Fruit fly (Drosophila melanogaster) whole organism, adult: ENCODE measurements around the gene scrt.

ENCODE experiments used
- CG11617 ChIP-seq: fragments of 200-800 bp; sonication (Bioruptor generic); optimal IDR thresholded peaks from 2 replicates; lab custom pipeline; 2017; ENCODE audit warnings: mild to moderate bottlenecking, missing biosample characterization, missing genetic modification reagents, missing genetic modification characterization
- CG12768 ChIP-seq: fragments of 200-800 bp; sonication (Bioruptor generic); optimal IDR thresholded peaks from 2 replicates; lab custom pipeline; 2017; ENCODE audit warnings: missing biosample characterization, missing genetic modification characterization, mild to moderate bottlenecking, moderate library complexity, missing genetic modification reagents
- CG14711 ChIP-seq: fragments of 200-800 bp; sonication (Bioruptor generic); optimal IDR thresholded peaks from 2 replicates; lab custom pipeline; 2018; ENCODE audit warnings: missing biosample characterization, mild to moderate bottlenecking, missing genetic modification characterization, moderate library complexity
- CG1620 ChIP-seq: fragments of 200-800 bp; sonication (Bioruptor generic); optimal IDR thresholded peaks from 2 replicates; lab custom pipeline; 2016; ENCODE audit warnings: missing biosample characterization, missing genetic modification characterization
- CG33017 ChIP-seq: fragments of 200-800 bp; sonication (Bioruptor generic); optimal IDR thresholded peaks from 2 replicates; lab custom pipeline; 2018; ENCODE audit warnings: missing biosample characterization, mild to moderate bottlenecking, missing genetic modification characterization, moderate library complexity
- CG5204 ChIP-seq: fragments of 200-800 bp; sonication (Bioruptor generic); optimal IDR thresholded peaks from 2 replicates; lab custom pipeline; 2016; ENCODE audit warnings: missing biosample characterization, missing genetic modification characterization
- CG7045 ChIP-seq: fragments of 200-800 bp; sonication (Bioruptor generic); optimal IDR thresholded peaks from 2 replicates; lab custom pipeline; 2017; ENCODE audit warnings: missing biosample characterization, mild to moderate bottlenecking, missing genetic modification characterization
- CG7101 ChIP-seq: fragments of 200-800 bp; sonication (Bioruptor generic); optimal IDR thresholded peaks from 2 replicates; lab custom pipeline; 2018; ENCODE audit warnings: missing biosample characterization, mild to moderate bottlenecking, missing genetic modification characterization, moderate library complexity
- Clk ChIP-seq: fragments of 200-800 bp; sonication (Bioruptor generic); optimal IDR thresholded peaks from 2 replicates; lab custom pipeline; 2017; ENCODE audit warnings: missing biosample characterization, missing genetic modification characterization
- Crg-1 ChIP-seq: fragments of 200-800 bp; sonication (Bioruptor generic); optimal IDR thresholded peaks from 2 replicates; lab custom pipeline; 2016; ENCODE audit warnings: missing biosample characterization, missing genetic modification characterization
- Hr96 ChIP-seq: fragments of 200-800 bp; sonication (Bioruptor generic); optimal IDR thresholded peaks from 2 replicates; lab custom pipeline; 2016; ENCODE audit warnings: missing biosample characterization, missing genetic modification characterization
- Mnt ChIP-seq: fragments of 200-800 bp; sonication (Bioruptor generic); optimal IDR thresholded peaks from 2 replicates; lab custom pipeline; 2016; ENCODE audit warnings: missing biosample characterization, mild to moderate bottlenecking, missing genetic modification characterization
- bab1 ChIP-seq: fragments of 200-800 bp; sonication (Bioruptor generic); optimal IDR thresholded peaks from 3 replicates; lab custom pipeline; 2019; ENCODE audit warnings: missing biosample characterization, mild to moderate bottlenecking, missing genetic modification characterization, moderate library complexity
- cic ChIP-seq: fragments of 200-800 bp; sonication (Bioruptor generic); optimal IDR thresholded peaks from 2 replicates; lab custom pipeline; 2017; ENCODE audit warnings: missing biosample characterization, mild to moderate bottlenecking, missing genetic modification characterization, moderate library complexity
- cnc ChIP-seq, 2 experiments: fragments of >200 bp; optimal IDR thresholded peaks; 2 replicates each; lab custom pipeline; 2017
- kay ChIP-seq: fragments of 200-800 bp; sonication (Bioruptor generic); peaks from one replicate; lab custom pipeline; 2016; ENCODE audit warnings: missing biosample characterization, missing genetic modification characterization, borderline replicate concordance
- ovo ChIP-seq: fragments of 200-800 bp; sonication (Bioruptor generic); optimal IDR thresholded peaks from 2 replicates; lab custom pipeline; 2016; ENCODE audit warnings: missing biosample characterization, missing genetic modification characterization
- pad ChIP-seq: fragments of 200-800 bp; sonication (Bioruptor generic); optimal IDR thresholded peaks from 3 replicates; lab custom pipeline; 2017; ENCODE audit warnings: missing biosample characterization, missing genetic modification characterization, mild to moderate bottlenecking, moderate library complexity, missing genetic modification reagents
- tj ChIP-seq: fragments of 200-800 bp; sonication (Bioruptor generic); optimal IDR thresholded peaks from 3 replicates; lab custom pipeline; 2017; ENCODE audit warnings: missing biosample characterization, mild to moderate bottlenecking, missing genetic modification characterization, moderate library complexity
- toe ChIP-seq: fragments of 200-800 bp; sonication (Bioruptor generic); optimal IDR thresholded peaks from 2 replicates; lab custom pipeline; 2016; ENCODE audit warnings: missing biosample characterization, missing genetic modification characterization

The scrt gene

dm6 chr3L:3942241-3943028 is 41.3 kb upstream of the scrt start, which contains the start of the genes CG10863 and CG14982:
TSS of gene CG10863 (minus strand) at chr3L:3942465.
TSS of gene CG14982 (plus strand) at chr3L:3942710.
- TF ChIP-seq bab1 (GFP tag; lab: Kevin White, UChicago) (peak; percentile 28), kay (GFP tag; lab: Kevin White, UChicago) (no peak), CG12768 (GFP tag; lab: Kevin White, UChicago) (peak; percentile 54), ovo (no peak), Clk (GFP tag; lab: Kevin White, UChicago) (no peak), CG33017 (tag; lab: Kevin White, UChicago) (peak; percentile 55), CG5204 (GFP tag; lab: Kevin White, UChicago) (no peak), pad (GFP tag; lab: Kevin White, UChicago) (peak; percentile 10), toe (no peak), cic (GFP tag; lab: Kevin White, UChicago) (peak; percentile 87), CG11617 (GFP tag; lab: Kevin White, UChicago) (peak; percentile 15), CG14711 (peak; percentile 34), Hr96 (peak; percentile 49), CG7101 (tag; lab: Kevin White, UChicago) (peak; percentile 50), CG1620 (GFP tag; lab: Kevin White, UChicago) (peak; percentile 25), Crg-1 (peak; percentile 7), cnc (optimal IDR thresholded peaks at IDR 0.05; lab: Kevin White, UChicago) (no peak), tj (GFP tag; lab: Kevin White, UChicago) (no peak), Mnt (GFP tag; lab: Kevin White, UChicago) (peak; percentile 87), CG7045 (GFP tag; lab: Kevin White, UChicago) (no peak)

DNA sequence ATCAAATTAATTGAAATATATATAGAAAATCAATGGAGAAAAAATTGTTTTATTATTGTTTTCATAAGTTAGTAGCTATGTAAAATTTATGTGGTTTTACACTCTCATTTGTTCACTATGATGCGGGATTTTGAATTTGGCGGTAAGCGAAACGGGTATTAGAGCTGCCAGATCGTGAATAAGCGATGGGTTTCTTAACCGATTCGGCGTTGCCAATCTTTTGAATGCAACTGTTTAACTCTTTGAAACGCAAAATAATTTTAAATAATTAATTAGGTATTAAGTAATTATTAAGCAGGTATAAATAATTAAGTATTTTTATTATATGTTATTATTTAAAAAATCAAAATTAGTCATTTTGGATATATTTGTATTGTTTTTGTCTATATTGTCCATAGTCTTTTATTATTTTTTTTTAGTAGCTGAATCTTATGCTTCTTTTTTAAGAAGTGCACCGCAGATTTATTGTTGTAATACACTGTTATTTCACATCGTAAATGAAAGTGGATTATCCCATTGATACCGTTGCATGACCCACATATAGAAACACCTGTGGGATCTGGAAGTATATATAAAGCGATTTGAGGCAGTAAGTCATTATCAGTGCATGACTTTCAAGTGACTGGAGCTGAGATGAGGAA is 36.3 kb upstream of the scrt start, which contains the start of gene CG10853:
TSS of gene CG10853 (plus strand) at position 591 of the 641 bp plus-strand sequence.
- no peak for TF ChIP-seq CG7101 (tag; lab: Kevin White, UChicago)
- TF ChIP-seq CG33017 (tag; lab: Kevin White, UChicago) = no peak
- no peak for TF ChIP-seq pad (GFP tag; lab: Kevin White, UChicago)
- no peak for TF ChIP-seq Hr96

DNA sequence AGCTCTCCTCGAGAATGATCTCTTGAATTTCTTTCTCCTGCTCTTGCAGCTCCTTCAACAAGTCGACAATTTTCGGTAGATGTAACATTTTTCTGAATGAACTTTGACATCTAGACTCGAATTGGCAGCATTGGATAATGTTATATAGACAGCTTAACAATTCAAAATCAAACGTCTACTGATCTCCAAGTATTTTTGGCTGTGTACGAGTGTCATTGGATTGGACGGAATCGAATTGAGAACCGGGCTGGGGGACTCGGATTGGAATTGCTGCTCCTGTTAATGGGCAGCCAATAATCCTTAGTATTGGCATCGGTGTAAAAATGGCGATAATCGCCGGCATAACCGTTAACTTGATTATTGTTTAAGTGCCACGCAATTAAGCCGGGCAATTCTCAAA is 34.5 kb upstream of the scrt start, which contains the start of gene CG14983:
TSS of gene CG14983 (minus strand) at position 101 of the 400 bp plus-strand sequence.
- TF ChIP-seq CG11617 (GFP tag; lab: Kevin White, UChicago) = no peak

dm6 chr3L:3951875-3952274 is 31.8 kb upstream of the scrt start:
- TF ChIP-seq CG12768 (GFP tag; lab: Kevin White, UChicago) (no peak), cic (GFP tag; lab: Kevin White, UChicago) (no peak), ovo (no peak), kay (GFP tag; lab: Kevin White, UChicago) (no peak), bab1 (GFP tag; lab: Kevin White, UChicago) (no peak), tj (GFP tag; lab: Kevin White, UChicago) (no peak), CG5204 (GFP tag; lab: Kevin White, UChicago) (no peak), pad (GFP tag; lab: Kevin White, UChicago) (no peak), CG33017 (tag; lab: Kevin White, UChicago) (no peak), CG11617 (GFP tag; lab: Kevin White, UChicago) (no peak), Clk (GFP tag; lab: Kevin White, UChicago) (no peak), CG1620 (GFP tag; lab: Kevin White, UChicago) (no peak)

DNA sequence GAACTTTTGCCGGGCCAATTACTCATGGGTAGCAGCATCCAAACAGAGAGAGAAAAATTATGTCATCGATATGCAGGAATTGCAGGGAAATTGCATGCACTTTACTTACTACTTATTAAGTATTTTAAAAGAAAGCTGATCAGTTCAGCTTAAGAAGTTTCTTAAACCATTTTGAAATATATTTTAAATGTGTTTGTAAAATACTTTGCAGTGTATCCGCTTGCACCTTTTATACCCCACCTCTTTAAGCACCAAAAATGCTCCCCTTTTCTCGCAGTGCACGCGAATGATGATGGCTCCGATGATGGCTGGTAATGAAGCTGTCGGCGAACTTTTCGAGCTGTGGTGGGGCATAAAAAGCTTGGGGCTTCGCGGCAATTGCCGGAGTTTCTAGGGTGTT is 31.2 kb upstream of the scrt start, which contains the start of gene CG14984:
TSS of gene CG14984 (minus strand) at position 83 of the 400 bp plus-strand sequence.
- peak; percentile 13 for TF ChIP-seq CG7045 (GFP tag; lab: Kevin White, UChicago)
- no peak for TF ChIP-seq pad (GFP tag; lab: Kevin White, UChicago)

DNA sequence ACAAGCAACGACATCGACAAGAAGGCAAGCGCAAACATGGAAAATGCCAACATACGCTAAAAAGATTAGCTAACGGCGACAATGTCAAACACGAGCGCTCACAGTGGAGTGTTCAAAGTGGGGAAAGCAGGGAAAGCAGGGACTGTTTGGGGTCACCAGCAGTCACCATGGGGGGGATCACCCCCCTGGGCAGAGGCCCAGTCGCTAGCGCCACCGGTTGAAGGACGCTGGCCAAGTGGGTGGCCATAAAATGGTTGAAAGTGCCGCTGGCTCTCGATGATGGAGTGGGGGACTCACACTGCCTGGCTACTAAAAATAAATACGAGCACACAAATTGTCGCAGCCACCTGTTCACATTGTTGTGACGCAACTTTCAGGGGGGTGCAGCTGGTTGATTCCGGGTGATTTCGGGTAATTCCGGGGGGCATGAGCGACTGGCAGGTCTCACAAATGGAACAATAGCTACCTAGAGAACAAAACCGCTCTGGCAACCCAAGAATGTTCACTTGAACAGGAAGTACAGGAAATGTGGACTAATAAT is 22.7 kb upstream of the scrt start:
- TF ChIP-seq CG11617 (GFP tag; lab: Kevin White, UChicago) (no peak), Mnt (GFP tag; lab: Kevin White, UChicago) (no peak), Hr96 (no peak), toe (no peak), kay (GFP tag; lab: Kevin White, UChicago) (no peak), Clk (GFP tag; lab: Kevin White, UChicago) (no peak), cic (GFP tag; lab: Kevin White, UChicago) (no peak), CG1620 (GFP tag; lab: Kevin White, UChicago) (no peak), tj (GFP tag; lab: Kevin White, UChicago) (no peak), CG7101 (tag; lab: Kevin White, UChicago) (no peak), CG7045 (GFP tag; lab: Kevin White, UChicago) (no peak), bab1 (GFP tag; lab: Kevin White, UChicago) (no peak), Crg-1 (no peak), CG33017 (tag; lab: Kevin White, UChicago) (no peak), pad (GFP tag; lab: Kevin White, UChicago) (no peak), ovo (no peak), CG5204 (GFP tag; lab: Kevin White, UChicago) (no peak), CG14711 (no peak), cnc (optimal IDR thresholded peaks at IDR 0.05; lab: Kevin White, UChicago) (no peak), CG12768 (GFP tag; lab: Kevin White, UChicago) (no peak)
